Worm (Caenorhabditis elegans) whole organism, mixed stage, embryonic: ENCODE data around the gene hphd-1.

Experiments
- bed-3 ChIP-seq: fragments of 200-800 bp; sonication (Bioruptor generic); optimal IDR thresholded peaks from 3 replicates; lab custom pipeline; 2018; ENCODE audit warnings: mild to moderate bottlenecking, missing genetic modification characterization, moderate library complexity, missing compliant biosample characterization
- blmp-1 ChIP-seq: fragments of 150-350 bp; optimal IDR thresholded peaks from 2 replicates; lab custom pipeline; 2014; ENCODE audit warnings: missing biosample characterization, missing genetic modification characterization
- ceh-39 ChIP-seq: fragments of 150-350 bp; optimal IDR thresholded peaks from 2 replicates; lab custom pipeline; 2014; ENCODE audit warnings: missing biosample characterization, missing genetic modification characterization
- ceh-43 ChIP-seq: fragments of 200-800 bp; sonication (Bioruptor generic); optimal IDR thresholded peaks from 2 replicates; lab custom pipeline; 2018; ENCODE audit warnings: mild to moderate bottlenecking, missing genetic modification characterization, moderate library complexity, missing compliant biosample characterization
- ceh-83 ChIP-seq: fragments of 200-800 bp; sonication (Bioruptor generic); optimal IDR thresholded peaks from 2 replicates; lab custom pipeline; 2018; ENCODE audit warnings: mild to moderate bottlenecking, missing genetic modification characterization, missing compliant biosample characterization
- ces-1 ChIP-seq: fragments of 150-350 bp; optimal IDR thresholded peaks from 2 replicates; lab custom pipeline; 2014; ENCODE audit warnings: missing biosample characterization, missing genetic modification reagents, missing genetic modification characterization
- cnd-1 ChIP-seq: fragments of 200-800 bp; sonication (Bioruptor generic); optimal IDR thresholded peaks from 2 replicates; lab custom pipeline; 2018; ENCODE audit warnings: mild to moderate bottlenecking, missing genetic modification characterization, missing compliant biosample characterization
- elt-1 ChIP-seq: sonication (generic microtip); optimal IDR thresholded peaks from 2 replicates; lab custom pipeline; 2017; ENCODE audit warnings: missing genetic modification characterization, mild to moderate bottlenecking, missing compliant biosample characterization, antibody characterized with exemption, moderate library complexity, borderline replicate concordance; ENCODE audit not compliant: insufficient read depth
- elt-3 ChIP-seq: fragments of 150-350 bp; optimal IDR thresholded peaks from 2 replicates; lab custom pipeline; 2014; ENCODE audit warnings: missing biosample characterization, missing genetic modification characterization
- flh-1 ChIP-seq: fragments of 200-800 bp; sonication (Bioruptor generic); optimal IDR thresholded peaks from 2 replicates; lab custom pipeline; 2018; ENCODE audit warnings: mild to moderate bottlenecking, missing genetic modification characterization, moderate library complexity, missing compliant biosample characterization
- ham-2 ChIP-seq: fragments of 200-800 bp; sonication (Bioruptor generic); optimal IDR thresholded peaks from 2 replicates; lab custom pipeline; 2018; ENCODE audit warnings: mild to moderate bottlenecking, missing genetic modification characterization, missing compliant biosample characterization
- hlh-1 ChIP-seq: fragments of 150-350 bp; optimal IDR thresholded peaks from 2 replicates; lab custom pipeline; 2014; ENCODE audit warnings: missing biosample characterization, missing genetic modification reagents, missing genetic modification characterization
- lin-13 ChIP-seq: fragments of 150-350 bp; optimal IDR thresholded peaks from 2 replicates; lab custom pipeline; 2014; ENCODE audit warnings: missing biosample characterization, missing genetic modification characterization
- lin-32 ChIP-seq: fragments of 200-800 bp; sonication (Bioruptor generic); optimal IDR thresholded peaks from 2 replicates; lab custom pipeline; 2018; ENCODE audit warnings: mild to moderate bottlenecking, missing genetic modification characterization, missing compliant biosample characterization
- lsy-2 ChIP-seq: fragments of 150-350 bp; optimal IDR thresholded peaks from 2 replicates; lab custom pipeline; 2014; ENCODE audit warnings: missing biosample characterization, missing genetic modification characterization
- mep-1 ChIP-seq: fragments of 150-350 bp; optimal IDR thresholded peaks from 2 replicates; lab custom pipeline; 2017; ENCODE audit warnings: missing biosample characterization, missing genetic modification reagents, missing genetic modification characterization, inconsistent platforms
- mls-2 ChIP-seq: sonication (generic microtip); optimal IDR thresholded peaks from 2 replicates; lab custom pipeline; 2016; ENCODE audit warnings: mild to moderate bottlenecking, missing genetic modification characterization, moderate library complexity, missing compliant biosample characterization
- nhr-12 ChIP-seq: fragments of 150-350 bp; optimal IDR thresholded peaks from 2 replicates; lab custom pipeline; 2014; ENCODE audit warnings: missing biosample characterization, missing genetic modification characterization
- nhr-2 ChIP-seq: fragments of 150-350 bp; optimal IDR thresholded peaks from 2 replicates; lab custom pipeline; 2014; ENCODE audit warnings: missing biosample characterization, missing genetic modification characterization
- nhr-237 ChIP-seq: fragments of 150-350 bp; optimal IDR thresholded peaks from 2 replicates; lab custom pipeline; 2014; ENCODE audit warnings: missing biosample characterization, missing genetic modification characterization
- nhr-28 ChIP-seq: fragments of 150-350 bp; optimal IDR thresholded peaks from 2 replicates; lab custom pipeline; 2014; ENCODE audit warnings: missing biosample characterization, missing genetic modification characterization
- nhr-76 ChIP-seq: sonication (generic microtip); optimal IDR thresholded peaks from 2 replicates; lab custom pipeline; 2017; ENCODE audit warnings: missing biosample characterization, missing genetic modification characterization
- pha-4 ChIP-seq: fragments of 150-350 bp; optimal IDR thresholded peaks from 2 replicates; lab custom pipeline; 2018; ENCODE audit warnings: missing biosample characterization, missing genetic modification reagents, missing genetic modification characterization
- snpc-4 ChIP-seq: fragments of 150-350 bp; optimal IDR thresholded peaks from 2 replicates; lab custom pipeline; 2014; ENCODE audit warnings: missing biosample characterization, missing genetic modification characterization
- sptf-1 ChIP-seq: sonication (generic microtip); optimal IDR thresholded peaks from 2 replicates; lab custom pipeline; 2017; ENCODE audit warnings: mild to moderate bottlenecking, missing genetic modification characterization, moderate library complexity, missing compliant biosample characterization
- tbx-8 ChIP-seq: fragments of 200-800 bp; sonication (Bioruptor generic); optimal IDR thresholded peaks from 2 replicates; lab custom pipeline; 2018; ENCODE audit warnings: mild to moderate bottlenecking, missing genetic modification characterization, moderate library complexity, missing compliant biosample characterization
- unc-120 ChIP-seq: sonication (generic microtip); optimal IDR thresholded peaks from 2 replicates; lab custom pipeline; 2017; ENCODE audit warnings: missing genetic modification characterization, missing compliant biosample characterization; ENCODE audit not compliant: poor library complexity, severe bottlenecking
- unc-39 ChIP-seq: fragments of 150-350 bp; optimal IDR thresholded peaks from 2 replicates; lab custom pipeline; 2014; ENCODE audit warnings: missing biosample characterization, missing genetic modification characterization
- unc-62 ChIP-seq: fragments of 150-350 bp; optimal IDR thresholded peaks from 2 replicates; lab custom pipeline; 2014; ENCODE audit warnings: missing biosample characterization, missing genetic modification reagents, missing genetic modification characterization
- zip-8 ChIP-seq: fragments of 150-350 bp; optimal IDR thresholded peaks from 2 replicates; lab custom pipeline; 2014; ENCODE audit warnings: missing biosample characterization, missing genetic modification characterization
- ztf-11 ChIP-seq: fragments of 150-350 bp; optimal IDR thresholded peaks from 2 replicates; lab custom pipeline; 2014; ENCODE audit warnings: missing biosample characterization, missing genetic modification characterization

Gene hphd-1

ce11 chrII:12994009-12994788 lies 2.2 kb downstream of the hphd-1 start:
- TF ChIP-seq lin-13 (tag; lab: Kevin White, UChicago) (no peak), elt-3 (no peak), blmp-1 (tag; lab: Kevin White, UChicago) (no peak), zip-8 (tag; lab: Kevin White, UChicago) (no peak), unc-120 (tag; lab: Kevin White, UChicago) (no peak), mls-2 (tag; lab: Kevin White, UChicago) (no peak), flh-1 (GFP tag; lab: Kevin White, UChicago) (no peak), nhr-28 (tag; lab: Kevin White, UChicago) (no peak), unc-39 (no peak), unc-62 (GFP tag; lab: Kevin White, UChicago) (no peak), sptf-1 (tag; lab: Kevin White, UChicago) (no peak), ham-2 (GFP tag; lab: Kevin White, UChicago) (no peak), ceh-43 (GFP tag; lab: Kevin White, UChicago) (no peak), ceh-39 (tag; lab: Kevin White, UChicago) (no peak)

ce11 chrII:12992980-12993379 lies 3.4 kb downstream of the hphd-1 start:
- peak; percentile 93 for TF ChIP-seq zip-8 (tag; lab: Kevin White, UChicago)
- TF ChIP-seq nhr-2 (tag; lab: Kevin White, UChicago), result peak; percentile 72
- no peak for TF ChIP-seq mep-1 (tag; lab: Kevin White, UChicago)
- peak; percentile 36 for TF ChIP-seq cnd-1 (tag; lab: Kevin White, UChicago)

ce11 chrII:12992193-12992592 lies 4.2 kb downstream of the hphd-1 start:
- TF ChIP-seq mls-2 (tag; lab: Kevin White, UChicago) (no peak), unc-120 (tag; lab: Kevin White, UChicago) (no peak), tbx-8 (GFP tag; lab: Kevin White, UChicago) (no peak), nhr-12 (tag; lab: Kevin White, UChicago) (no peak), ceh-83 (no peak), nhr-2 (tag; lab: Kevin White, UChicago) (no peak), sptf-1 (tag; lab: Kevin White, UChicago) (no peak), mep-1 (tag; lab: Kevin White, UChicago) (no peak)

ce11 chrII:12991594-12991993 lies 4.8 kb downstream of the hphd-1 start:
- TF ChIP-seq nhr-237 (tag; lab: Kevin White, UChicago), result no peak
- TF ChIP-seq elt-1 (tag; lab: Kevin White, UChicago), result peak; percentile 3

- TF ChIP-seq sptf-1 (tag; lab: Kevin White, UChicago) (no peak), lin-32 (GFP tag; lab: Kevin White, UChicago) (peak; percentile 96), ztf-11 (tag; lab: Kevin White, UChicago) (peak; percentile 19), tbx-8 (GFP tag; lab: Kevin White, UChicago) (no peak), elt-3 (no peak), snpc-4 (no peak), ceh-39 (tag; lab: Kevin White, UChicago) (no peak), ceh-83 (no peak), blmp-1 (tag; lab: Kevin White, UChicago) (no peak), ces-1 (GFP tag; lab: Kevin White, UChicago) (no peak), mep-1 (tag; lab: Kevin White, UChicago) (no peak), zip-8 (tag; lab: Kevin White, UChicago) (peak; percentile 32), lsy-2 (tag; lab: Kevin White, UChicago) (no peak), lin-13 (tag; lab: Kevin White, UChicago) (no peak), hlh-1 (tag; lab: Kevin White, UChicago) (peak; percentile 2), nhr-76 (tag; lab: Kevin White, UChicago) (no peak), pha-4 (tag; lab: Kevin White, UChicago) (no peak), bed-3 (GFP tag; lab: Kevin White, UChicago) (no peak), nhr-237 (tag; lab: Kevin White, UChicago) (no peak), nhr-2 (tag; lab: Kevin White, UChicago) (peak; percentile 74), cnd-1 (tag; lab: Kevin White, UChicago) (peak; percentile 61), unc-120 (tag; lab: Kevin White, UChicago) (no peak), elt-1 (tag; lab: Kevin White, UChicago) (no peak), nhr-28 (tag; lab: Kevin White, UChicago) (no peak)
Measured at ce11 chrII:12990964-12991593, 5.3 kb downstream of the hphd-1 start.
